Fruit fly (Drosophila melanogaster): ENCODE measurements around the gene bai.

Gene bai

dm6 chr3R:25009745-25010446, 29.3 kb upstream of the bai start (continued):
- TF ChIP-seq CG10543 (GFP tag; optimal IDR thresholded peaks at IDR 0.05): no peak
- no peak for TF ChIP-seq zen2 (GFP tag; IDR thresholded peaks at IDR 0.05; ENCODE audit: partially characterized antibody)
- TF ChIP-seq CHES-1-like (GFP tag; optimal IDR thresholded peaks at IDR 0.05): no peak
- no peak for TF ChIP-seq emc (GFP tag; optimal IDR thresholded peaks at IDR 0.05)
- TF ChIP-seq Hr39 (optimal IDR thresholded peaks at IDR 0.05): no peak
- TF ChIP-seq CG14965 (GFP tag; optimal IDR thresholded peaks at IDR 0.05; ENCODE audit: borderline replicate concordance): no peak
- TF ChIP-seq Sox102F (GFP tag; optimal IDR thresholded peaks at IDR 0.05): no peak
- no peak for TF ChIP-seq CG3995 (GFP tag; optimal IDR thresholded peaks at IDR 0.05)
- peak; percentile 27 for TF ChIP-seq CG1603 (tag; optimal IDR thresholded peaks at IDR 0.05)
- no peak for TF ChIP-seq CG7372 (GFP tag; IDR thresholded peaks at IDR 0.05)
- no peak for TF ChIP-seq CG15011 (GFP tag; optimal IDR thresholded peaks at IDR 0.05)
- no peak for TF ChIP-seq D19A (tag; optimal IDR thresholded peaks at IDR 0.05)
- TF ChIP-seq CG1647 (GFP tag; optimal IDR thresholded peaks at IDR 0.05): no peak
- no peak for TF ChIP-seq CG33213 (GFP tag; optimal IDR thresholded peaks at IDR 0.05)
- no peak for TF ChIP-seq CG3407 (GFP tag; optimal IDR thresholded peaks at IDR 0.05)
- no peak for TF ChIP-seq H15 (GFP tag; IDR thresholded peaks at IDR 0.05)
- no peak for TF ChIP-seq stwl (tag; optimal IDR thresholded peaks at IDR 0.05)
- TF ChIP-seq Dek (tag; optimal IDR thresholded peaks at IDR 0.05): no peak
- TF ChIP-seq CG10979 (tag; optimal IDR thresholded peaks at IDR 0.05): peak; percentile 40
- no peak for TF ChIP-seq zen (tag; optimal IDR thresholded peaks at IDR 0.05)
- TF ChIP-seq knrl (GFP tag; IDR thresholded peaks at IDR 0.05; ENCODE audit: partially characterized antibody): no peak
- TF ChIP-seq ro (GFP tag; IDR thresholded peaks at IDR 0.05): no peak
- no peak for TF ChIP-seq Lhr (GFP tag; optimal IDR thresholded peaks at IDR 0.05)
- TF ChIP-seq CG2678 (tag; optimal IDR thresholded peaks at IDR 0.05): no peak
- TF ChIP-seq rib (GFP tag; IDR thresholded peaks at IDR 0.05): no peak
- no peak for TF ChIP-seq fd96Cb (tag; optimal IDR thresholded peaks at IDR 0.05)
- peak; percentile 14; the same call in 1 of the 3 replicates for TF ChIP-seq row (GFP tag; IDR thresholded peaks at IDR 0.05)
- TF ChIP-seq sug (tag; optimal IDR thresholded peaks at IDR 0.05): no peak
- TF ChIP-seq cad (GFP tag; optimal IDR thresholded peaks at IDR 0.05): no peak
- no peak for TF ChIP-seq CG11504 (tag; optimal IDR thresholded peaks at IDR 0.05)
- TF ChIP-seq salm (tag; optimal IDR thresholded peaks at IDR 0.05): no peak
- no peak for TF ChIP-seq Abd-B (GFP tag; optimal IDR thresholded peaks at IDR 0.05)
- no peak for TF ChIP-seq CG12236 (GFP tag; optimal IDR thresholded peaks at IDR 0.05)
- TF ChIP-seq BEAF-32 (GFP tag; optimal IDR thresholded peaks at IDR 0.05): no peak
- TF ChIP-seq Taf1 (GFP tag; IDR thresholded peaks at IDR 0.05): no peak
- TF ChIP-seq CG4707 (GFP tag; optimal IDR thresholded peaks at IDR 0.05): no peak
- TF ChIP-seq fu2 (GFP tag; optimal IDR thresholded peaks at IDR 0.05): no peak
- no peak for TF ChIP-seq D (optimal IDR thresholded peaks at IDR 0.05)
- no peak for TF ChIP-seq D (GFP tag; optimal IDR thresholded peaks at IDR 0.05)
- TF ChIP-seq croc (GFP tag; conservative IDR thresholded peaks at IDR 0.05): no peak
- no peak for TF ChIP-seq CG5953 (GFP tag; IDR thresholded peaks at IDR 0.05)
- TF ChIP-seq prd (optimal IDR thresholded peaks at IDR 0.05): no peak
- peak; percentile 45; the same call in 1 of the 3 replicates for TF ChIP-seq prd (GFP tag; IDR thresholded peaks at IDR 0.05)
- TF ChIP-seq CG8924 (tag; optimal IDR thresholded peaks at IDR 0.05): no peak
- no peak for TF ChIP-seq Hand (GFP tag; optimal IDR thresholded peaks at IDR 0.05)
- TF ChIP-seq Sin3A (optimal IDR thresholded peaks at IDR 0.05): no peak
- TF ChIP-seq ap (GFP tag; IDR thresholded peaks at IDR 0.05): no peak
- no peak for TF ChIP-seq CG7786 (GFP tag; optimal IDR thresholded peaks at IDR 0.05)
- no peak for TF ChIP-seq sim (GFP tag; IDR thresholded peaks at IDR 0.05)
- no peak for TF ChIP-seq CG10959 (GFP tag; IDR thresholded peaks at IDR 0.05)
- no peak for TF ChIP-seq CG9727 (GFP tag; optimal IDR thresholded peaks at IDR 0.05)
- TF ChIP-seq CG14667 (GFP tag; IDR thresholded peaks at IDR 0.05): no peak

Data from whole organism, embryonic.